Worm (Caenorhabditis elegans) whole organism, mixed stage, embryonic: ENCODE data around the gene M153.3.

Experiments used
- blmp-1 ChIP-seq: fragments of 150-350 bp; optimal IDR thresholded peaks from 2 replicates; lab custom pipeline; 2014; ENCODE audit warnings: missing biosample characterization, missing genetic modification characterization
- ces-1 ChIP-seq: fragments of 150-350 bp; optimal IDR thresholded peaks from 2 replicates; lab custom pipeline; 2014; ENCODE audit warnings: missing biosample characterization, missing genetic modification reagents, missing genetic modification characterization
- elt-1 ChIP-seq: sonication (generic microtip); optimal IDR thresholded peaks from 2 replicates; lab custom pipeline; 2017; ENCODE audit warnings: missing genetic modification characterization, mild to moderate bottlenecking, missing compliant biosample characterization, antibody characterized with exemption, moderate library complexity, borderline replicate concordance; ENCODE audit not compliant: insufficient read depth
- elt-3 ChIP-seq: fragments of 150-350 bp; optimal IDR thresholded peaks from 2 replicates; lab custom pipeline; 2014; ENCODE audit warnings: missing biosample characterization, missing genetic modification characterization
- hlh-1 ChIP-seq: fragments of 150-350 bp; optimal IDR thresholded peaks from 2 replicates; lab custom pipeline; 2014; ENCODE audit warnings: missing biosample characterization, missing genetic modification reagents, missing genetic modification characterization
- lin-13 ChIP-seq: fragments of 150-350 bp; optimal IDR thresholded peaks from 2 replicates; lab custom pipeline; 2014; ENCODE audit warnings: missing biosample characterization, missing genetic modification characterization
- lin-32 ChIP-seq: fragments of 200-800 bp; sonication (Bioruptor generic); optimal IDR thresholded peaks from 2 replicates; lab custom pipeline; 2018; ENCODE audit warnings: mild to moderate bottlenecking, missing genetic modification characterization, missing compliant biosample characterization
- lsy-2 ChIP-seq: fragments of 150-350 bp; optimal IDR thresholded peaks from 2 replicates; lab custom pipeline; 2014; ENCODE audit warnings: missing biosample characterization, missing genetic modification characterization
- nhr-12 ChIP-seq: fragments of 150-350 bp; optimal IDR thresholded peaks from 2 replicates; lab custom pipeline; 2014; ENCODE audit warnings: missing biosample characterization, missing genetic modification characterization
- nhr-2 ChIP-seq: fragments of 150-350 bp; optimal IDR thresholded peaks from 2 replicates; lab custom pipeline; 2014; ENCODE audit warnings: missing biosample characterization, missing genetic modification characterization
- nhr-237 ChIP-seq: fragments of 150-350 bp; optimal IDR thresholded peaks from 2 replicates; lab custom pipeline; 2014; ENCODE audit warnings: missing biosample characterization, missing genetic modification characterization
- pha-4 ChIP-seq: fragments of 150-350 bp; optimal IDR thresholded peaks from 2 replicates; lab custom pipeline; 2018; ENCODE audit warnings: missing biosample characterization, missing genetic modification reagents, missing genetic modification characterization
- snpc-4 ChIP-seq: fragments of 150-350 bp; optimal IDR thresholded peaks from 2 replicates; lab custom pipeline; 2014; ENCODE audit warnings: missing biosample characterization, missing genetic modification characterization
- sptf-1 ChIP-seq: sonication (generic microtip); optimal IDR thresholded peaks from 2 replicates; lab custom pipeline; 2017; ENCODE audit warnings: mild to moderate bottlenecking, missing genetic modification characterization, moderate library complexity, missing compliant biosample characterization

DNA sequence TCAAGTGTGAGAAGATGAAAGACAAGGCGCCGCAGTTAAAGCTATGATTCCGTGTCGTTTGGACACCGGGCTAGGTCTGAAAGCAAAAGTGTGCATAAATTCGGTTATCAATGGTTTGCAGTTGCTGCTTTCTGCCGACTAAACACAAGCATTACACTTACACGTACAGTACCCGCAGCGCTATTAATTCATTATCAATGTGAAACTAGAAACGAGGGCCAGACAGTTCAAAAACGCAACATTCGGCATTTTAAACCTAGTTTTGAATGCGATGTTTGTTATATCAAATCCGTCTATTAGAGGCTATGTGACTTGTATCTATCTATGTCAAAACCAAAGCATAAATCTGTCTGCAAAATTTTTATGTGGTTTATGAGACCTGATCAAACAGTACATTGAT is 31.3 kb downstream of the M153.3 start:
- TF ChIP-seq ces-1 (GFP tag; lab: Kevin White, UChicago) (no peak), lin-13 (tag; lab: Kevin White, UChicago) (no peak), snpc-4 (tag; lab: Kevin White, UChicago) (no peak), elt-1 (no peak), lsy-2 (tag; lab: Kevin White, UChicago) (no peak), nhr-12 (tag; lab: Kevin White, UChicago) (no peak), nhr-2 (tag; lab: Kevin White, UChicago) (no peak), pha-4 (tag; lab: Kevin White, UChicago) (no peak), lin-32 (GFP tag; lab: Kevin White, UChicago) (no peak), elt-3 (tag; lab: Kevin White, UChicago) (no peak), hlh-1 (tag; lab: Kevin White, UChicago) (no peak), blmp-1 (no peak), sptf-1 (tag; lab: Kevin White, UChicago) (no peak), nhr-237 (tag; lab: Kevin White, UChicago) (no peak)
